Worm (Caenorhabditis elegans): ENCODE measurements around the gene vha-3.

DNA sequence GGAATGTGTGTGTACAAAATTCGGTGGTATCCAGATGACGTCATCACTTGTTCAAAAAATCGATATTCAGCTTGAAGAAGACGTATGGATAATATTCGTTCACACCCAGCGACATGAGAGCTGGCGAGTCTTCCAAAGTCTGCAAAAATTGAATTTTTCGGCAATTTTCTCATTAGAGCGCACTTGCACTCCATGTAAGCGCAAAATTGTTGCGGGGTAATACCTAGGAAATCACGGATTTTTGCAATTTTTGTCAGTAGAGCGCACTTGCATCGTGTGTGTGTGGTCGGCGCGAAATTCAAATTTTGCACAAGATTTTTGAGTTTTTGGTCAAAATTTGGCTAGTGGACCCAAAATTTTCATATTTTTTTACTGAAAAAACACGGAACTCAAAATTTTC, 7.5 kb downstream of the vha-3 start:
- TF ChIP-seq elt-2 (tag; optimal IDR thresholded peaks at IDR 0.05) (no peak), nhr-11 (tag; optimal IDR thresholded peaks at IDR 0.05) (no peak), hlh-4 (tag; optimal IDR thresholded peaks at IDR 0.05) (no peak), egl-13 (tag; optimal IDR thresholded peaks at IDR 0.05) (no peak), ztf-11 (tag; optimal IDR thresholded peaks at IDR 0.05) (no peak), nhr-237 (tag; optimal IDR thresholded peaks at IDR 0.05) (no peak), mep-1 (tag; optimal IDR thresholded peaks at IDR 0.05) (no peak), nhr-12 (tag; optimal IDR thresholded peaks at IDR 0.05) (no peak), ceh-82 (tag; optimal IDR thresholded peaks at IDR 0.05) (no peak)

Data from whole organism, L1 larva.